Fruit fly (Drosophila melanogaster) whole organism, prepupa: ENCODE results near the gene CG13315.
A peak's percentile ranks its signal among the peaks of the same experiment; 100 is the strongest.

Experiments
- CG15336 ChIP-seq: fragments of 200-800 bp; sonication (Bioruptor generic); IDR thresholded peaks from 2 replicates; pipeline ENCODE4 v1.3.6; 2022; ENCODE audit warnings: missing biosample characterization, missing genetic modification characterization
- Hr39 ChIP-seq: fragments of 200-800 bp; sonication (Bioruptor generic); optimal IDR thresholded peaks from 2 replicates; lab custom pipeline; 2016; ENCODE audit warnings: missing biosample characterization, missing genetic modification characterization
- dac ChIP-seq: fragments of 200-800 bp; sonication (Bioruptor generic); optimal IDR thresholded peaks from 2 replicates; lab custom pipeline; 2017; ENCODE audit warnings: missing biosample characterization, mild to moderate bottlenecking, missing genetic modification characterization

- TF ChIP-seq CG15336 (peak; percentile 98), Hr39 (GFP tag; lab: Kevin White, UChicago) (peak; percentile 86), dac (GFP tag; lab: Kevin White, UChicago) (peak; percentile 94)
These were observed 39.1 kb upstream of the CG13315 start for dm6 chr3L:9057429-9058088.
